Worm (Caenorhabditis elegans): Measurements from ENCODE around the gene K07E12.2.

K07E12.2 gene

DNA sequence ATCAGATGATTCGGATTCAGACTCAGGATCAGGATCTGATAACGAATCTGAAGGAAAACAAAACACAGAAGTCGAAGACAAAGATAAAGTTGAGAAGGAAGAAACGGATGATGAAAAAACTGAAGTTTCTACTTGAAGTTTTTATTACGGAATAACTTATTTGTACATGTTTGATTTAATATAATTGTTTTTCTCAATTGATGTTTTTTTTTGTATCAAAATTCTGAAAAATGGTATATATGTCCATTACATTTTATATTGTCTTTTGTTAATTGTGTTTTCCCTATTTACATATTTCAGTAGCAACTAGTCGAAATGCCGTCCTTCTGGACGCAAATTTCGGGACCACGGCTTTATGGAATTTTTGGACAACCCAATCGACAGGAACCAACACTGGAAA, 14.0 kb upstream of the K07E12.2 start, which contains the start of gene F37A4.1:
Gene F37A4.1, plus strand, starts transcription at position 301 of the 400 bp plus-strand sequence.
- TF ChIP-seq tab-1 (GFP tag; IDR thresholded peaks at IDR 0.05) (no peak), flt-1 (GFP tag; IDR thresholded peaks at IDR 0.05) (no peak), ztf-23 (GFP tag; IDR thresholded peaks at IDR 0.05) (no peak), ref-1 (GFP tag; conservative IDR thresholded peaks at IDR 0.05) (no peak), cog-1 (tag; optimal IDR thresholded peaks at IDR 0.05) (no peak)

DNA sequence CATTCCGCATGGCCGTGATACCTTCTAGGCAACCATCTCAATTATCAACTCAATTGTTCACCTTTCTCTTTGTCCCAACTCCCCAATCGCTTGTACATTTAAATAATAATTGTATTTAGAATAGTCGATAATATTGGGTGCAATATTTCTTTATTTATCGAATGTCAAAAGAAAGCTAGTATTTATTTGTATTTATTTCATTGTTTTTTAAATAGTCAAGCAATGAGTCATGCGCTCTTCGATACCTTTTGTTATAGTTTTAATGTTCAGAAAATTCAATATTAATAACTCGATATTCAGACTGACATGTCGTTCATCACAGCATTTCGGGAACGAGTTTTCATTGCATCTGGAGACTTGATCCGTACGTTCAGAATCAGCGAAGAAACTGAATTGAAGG, 11.6 kb upstream of the K07E12.2 start, which contains the start of gene wdr-4:
Gene wdr-4, plus strand, starts transcription at position 301 of the 400 bp plus-strand sequence.
- TF ChIP-seq tab-1 (GFP tag; IDR thresholded peaks at IDR 0.05) (no peak), ref-1 (GFP tag; conservative IDR thresholded peaks at IDR 0.05) (no peak), ztf-29 (GFP tag; IDR thresholded peaks at IDR 0.05) (no peak), T22C8.4 (GFP tag; IDR thresholded peaks at IDR 0.05) (no peak), med-1 (GFP tag; optimal IDR thresholded peaks at IDR 0.05; ENCODE audit: insufficient read depth) (no peak)

DNA sequence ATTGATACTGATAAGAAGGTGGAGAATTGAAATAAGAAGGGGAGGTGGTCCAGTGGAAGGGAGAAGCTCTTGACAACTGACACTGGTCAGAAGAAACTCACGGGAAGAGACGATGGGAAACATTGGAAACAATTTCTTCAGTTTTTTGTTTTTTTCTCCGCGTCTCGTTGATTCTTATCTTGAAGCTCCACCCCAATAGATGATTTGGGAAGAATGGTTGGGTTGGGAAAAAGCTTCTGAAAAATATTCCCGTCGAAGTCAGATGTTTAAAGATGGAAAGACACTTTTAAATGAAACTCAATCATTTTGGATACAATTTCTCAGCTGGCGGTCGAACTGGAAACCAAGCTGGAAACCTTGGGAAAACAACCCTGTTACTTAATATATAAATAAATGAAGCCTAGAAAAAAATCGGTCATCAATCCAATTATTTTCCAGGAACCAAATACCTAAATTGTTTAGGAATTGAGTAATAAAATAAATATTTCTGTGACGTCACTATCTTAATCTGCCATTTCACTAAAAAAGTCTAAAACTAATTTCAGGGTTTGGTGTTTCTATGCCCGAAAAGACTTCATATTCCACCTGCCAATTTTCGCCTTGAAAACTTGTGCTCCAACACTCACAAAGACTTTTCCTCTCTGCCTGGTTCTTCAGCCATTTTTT, 6.8 kb upstream of the K07E12.2 start, which contains the start of the genes Y102E9.5 and odr-4:
Gene Y102E9.5, minus strand, starts transcription at position 101 of the 666 bp plus-strand sequence.
Gene odr-4, plus strand, starts transcription at position 616 of the 666 bp plus-strand sequence.
- TF ChIP-seq T22C8.4 (GFP tag; IDR thresholded peaks at IDR 0.05) (no peak), ztf-23 (GFP tag; IDR thresholded peaks at IDR 0.05) (no peak), tab-1 (GFP tag; IDR thresholded peaks at IDR 0.05) (no peak), ztf-29 (GFP tag; IDR thresholded peaks at IDR 0.05) (no peak), klf-2 (GFP tag; conservative IDR thresholded peaks at IDR 0.05) (no peak), ref-1 (GFP tag; conservative IDR thresholded peaks at IDR 0.05) (no peak), cog-1 (tag; optimal IDR thresholded peaks at IDR 0.05) (no peak), flt-1 (GFP tag; IDR thresholded peaks at IDR 0.05) (no peak), med-1 (GFP tag; optimal IDR thresholded peaks at IDR 0.05; ENCODE audit: insufficient read depth) (no peak)

DNA sequence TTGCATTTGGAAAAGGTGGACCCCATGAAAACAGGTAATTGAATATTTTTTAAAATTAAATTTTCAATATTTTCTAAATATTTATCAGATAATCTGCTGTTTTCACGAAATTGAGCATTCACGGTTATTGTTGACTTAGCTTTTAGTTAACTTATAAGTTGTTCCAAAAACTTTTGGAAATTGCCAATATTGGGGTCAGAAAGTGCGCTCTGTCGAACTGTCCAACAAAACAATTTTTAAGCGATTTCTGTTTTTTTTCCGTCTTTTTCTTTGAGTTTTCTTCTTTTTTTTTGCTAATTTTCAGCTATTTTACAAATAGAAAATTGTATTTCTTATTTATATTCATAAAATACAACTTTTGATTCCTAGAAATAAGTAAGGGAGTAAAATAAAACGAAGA, 5.8 kb upstream of the K07E12.2 start:
- TF ChIP-seq ztf-23 (GFP tag; IDR thresholded peaks at IDR 0.05) (no peak), flt-1 (GFP tag; IDR thresholded peaks at IDR 0.05) (no peak)

DNA sequence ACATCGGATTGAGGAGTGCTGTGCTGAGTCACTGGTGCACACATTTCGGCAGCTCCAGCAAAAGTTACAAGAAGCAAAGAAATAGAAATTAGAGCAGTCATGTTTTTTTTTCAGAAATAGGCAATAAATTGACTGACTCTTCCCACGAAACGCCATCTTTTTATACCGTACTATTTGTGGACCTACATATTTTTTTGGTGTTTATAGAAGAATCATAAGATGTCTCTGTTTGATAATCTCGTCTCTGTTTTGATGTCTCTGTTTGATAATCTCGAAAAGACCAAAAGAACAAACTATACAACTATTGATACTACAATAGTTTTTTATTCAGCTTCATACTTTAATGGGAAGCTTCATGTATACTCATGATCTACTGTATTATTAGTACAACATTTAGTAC, 2.7 kb upstream of the K07E12.2 start, which contains the start of gene Y102E9.3:
Gene Y102E9.3, minus strand, starts transcription at position 101 of the 400 bp plus-strand sequence.
- TF ChIP-seq med-1 (GFP tag; optimal IDR thresholded peaks at IDR 0.05; ENCODE audit: insufficient read depth) (no peak), cog-1 (tag; optimal IDR thresholded peaks at IDR 0.05) (no peak), ref-1 (GFP tag; conservative IDR thresholded peaks at IDR 0.05) (no peak), klf-2 (GFP tag; conservative IDR thresholded peaks at IDR 0.05) (no peak), ztf-29 (GFP tag; IDR thresholded peaks at IDR 0.05) (no peak), T22C8.4 (GFP tag; IDR thresholded peaks at IDR 0.05) (no peak), flt-1 (GFP tag; IDR thresholded peaks at IDR 0.05) (no peak), tab-1 (GFP tag; IDR thresholded peaks at IDR 0.05) (no peak), ztf-23 (GFP tag; IDR thresholded peaks at IDR 0.05) (no peak)

DNA sequence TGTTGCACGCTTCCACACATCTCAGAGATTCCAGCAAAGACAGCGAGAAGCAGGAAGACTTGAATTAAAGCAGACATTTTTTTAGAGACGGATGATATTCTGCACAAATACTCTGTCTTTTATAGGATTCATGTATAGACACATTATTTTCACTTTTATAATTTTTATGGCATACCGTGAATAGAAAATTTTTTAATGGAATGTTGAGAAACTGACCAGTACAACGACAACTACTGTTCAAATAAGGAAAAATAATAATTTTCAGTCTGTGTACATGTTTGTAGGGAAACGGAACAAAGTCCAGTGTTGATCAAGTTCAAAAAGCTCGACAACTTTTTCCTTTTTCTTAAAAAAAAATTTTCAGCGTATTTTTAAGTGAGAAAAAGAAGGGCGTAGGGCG, 505 bp upstream of the K07E12.2 start, which contains the start of gene Y102E9.6:
Gene Y102E9.6, minus strand, starts transcription at position 101 of the 400 bp plus-strand sequence.
- TF ChIP-seq ref-1 (GFP tag; conservative IDR thresholded peaks at IDR 0.05) (no peak), ztf-23 (GFP tag; IDR thresholded peaks at IDR 0.05) (no peak), klf-2 (GFP tag; conservative IDR thresholded peaks at IDR 0.05) (no peak), med-1 (GFP tag; optimal IDR thresholded peaks at IDR 0.05; ENCODE audit: insufficient read depth) (no peak), flt-1 (GFP tag; IDR thresholded peaks at IDR 0.05) (no peak), ztf-29 (GFP tag; IDR thresholded peaks at IDR 0.05) (no peak), T22C8.4 (GFP tag; IDR thresholded peaks at IDR 0.05) (no peak), tab-1 (GFP tag; IDR thresholded peaks at IDR 0.05) (no peak), cog-1 (tag; optimal IDR thresholded peaks at IDR 0.05) (no peak)

DNA sequence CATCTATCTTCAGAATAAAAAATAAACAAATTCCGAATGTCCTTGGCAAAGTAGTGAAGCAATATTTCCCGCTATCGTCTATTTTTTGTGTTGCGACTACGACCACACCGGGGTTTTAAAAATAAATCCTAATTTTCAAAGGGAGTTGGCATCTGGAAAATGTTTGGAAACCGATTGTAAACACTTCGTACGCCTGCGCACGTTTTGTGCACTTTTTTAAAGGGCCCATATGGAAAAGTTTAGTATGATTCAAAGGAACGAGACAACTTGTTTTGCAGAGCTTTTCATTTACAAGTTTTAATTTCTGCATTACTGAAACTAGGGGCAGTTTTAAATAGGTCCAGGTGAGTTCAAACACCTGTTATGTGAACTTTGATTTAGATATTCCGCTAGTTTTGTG, 3.0 kb downstream of the K07E12.2 start:
- TF ChIP-seq flt-1 (GFP tag; IDR thresholded peaks at IDR 0.05) (no peak), tab-1 (GFP tag; IDR thresholded peaks at IDR 0.05) (no peak), cog-1 (tag; optimal IDR thresholded peaks at IDR 0.05) (no peak), ref-1 (GFP tag; conservative IDR thresholded peaks at IDR 0.05) (no peak), ztf-29 (GFP tag; IDR thresholded peaks at IDR 0.05) (no peak), med-1 (GFP tag; optimal IDR thresholded peaks at IDR 0.05; ENCODE audit: insufficient read depth) (no peak), ztf-23 (GFP tag; IDR thresholded peaks at IDR 0.05) (no peak), klf-2 (GFP tag; conservative IDR thresholded peaks at IDR 0.05) (no peak), T22C8.4 (GFP tag; IDR thresholded peaks at IDR 0.05) (no peak)

DNA sequence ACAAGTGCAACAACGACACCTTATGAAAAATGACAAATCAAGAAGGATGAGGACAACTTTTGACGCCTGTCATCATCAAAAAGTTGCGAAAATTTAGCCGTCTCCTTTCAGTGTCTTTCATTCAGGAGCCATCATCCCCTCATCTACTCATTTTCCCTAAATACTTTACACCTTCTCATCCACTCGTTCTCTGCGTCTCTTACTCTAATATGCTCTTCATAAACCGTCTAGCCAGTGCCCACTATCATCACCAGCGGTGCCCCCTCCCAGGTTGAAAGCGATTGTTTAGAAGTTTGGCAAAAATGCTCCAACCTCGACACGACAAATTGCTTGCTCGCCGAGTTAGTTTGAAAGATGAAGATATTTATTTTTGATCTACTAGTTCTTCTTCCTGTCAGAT, 5.5 kb downstream of the K07E12.2 start:
- TF ChIP-seq klf-2 (GFP tag; conservative IDR thresholded peaks at IDR 0.05) (0 out of 2 replicates have a peak, but pooled peaks have one; percentile 41), cog-1 (tag; optimal IDR thresholded peaks at IDR 0.05) (no peak), ztf-29 (GFP tag; IDR thresholded peaks at IDR 0.05) (no peak), med-1 (GFP tag; optimal IDR thresholded peaks at IDR 0.05; ENCODE audit: insufficient read depth) (no peak), ref-1 (GFP tag; conservative IDR thresholded peaks at IDR 0.05) (no peak)

DNA sequence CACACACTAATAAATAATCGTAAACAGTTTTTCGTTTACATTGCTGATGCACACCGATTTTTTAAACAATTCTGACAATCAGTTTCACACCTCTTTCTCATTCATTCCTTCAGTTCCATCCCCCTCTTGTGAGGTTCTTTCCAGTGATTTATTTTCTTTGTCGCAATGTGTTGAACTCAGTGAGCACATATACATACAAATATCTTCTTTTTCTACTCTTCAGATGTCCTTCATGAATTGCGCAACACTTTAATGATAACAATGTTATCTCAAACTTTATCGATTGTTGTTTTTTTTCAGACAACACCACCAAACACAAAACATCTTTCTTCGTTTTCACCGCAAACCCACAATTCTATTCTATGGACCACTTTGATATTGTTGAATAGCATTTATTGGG, 8.9 kb downstream of the K07E12.2 start, which contains the start of gene dig-1:
Gene dig-1, plus strand, starts transcription at position 301 of the 400 bp plus-strand sequence.
- no peak for TF ChIP-seq cog-1 (tag; optimal IDR thresholded peaks at IDR 0.05)
- TF ChIP-seq tab-1 (GFP tag; IDR thresholded peaks at IDR 0.05) = no peak
- TF ChIP-seq flt-1 (GFP tag; IDR thresholded peaks at IDR 0.05) = no peak
- TF ChIP-seq med-1 (GFP tag; optimal IDR thresholded peaks at IDR 0.05; ENCODE audit: insufficient read depth) = no peak
- TF ChIP-seq ref-1 (GFP tag; conservative IDR thresholded peaks at IDR 0.05) = no peak
- TF ChIP-seq ztf-23 (GFP tag; IDR thresholded peaks at IDR 0.05) = no peak
- TF ChIP-seq ztf-29 (GFP tag; IDR thresholded peaks at IDR 0.05) = no peak
- TF ChIP-seq T22C8.4 (GFP tag; IDR thresholded peaks at IDR 0.05) = no peak
- no peak for TF ChIP-seq klf-2 (GFP tag; conservative IDR thresholded peaks at IDR 0.05)

DNA sequence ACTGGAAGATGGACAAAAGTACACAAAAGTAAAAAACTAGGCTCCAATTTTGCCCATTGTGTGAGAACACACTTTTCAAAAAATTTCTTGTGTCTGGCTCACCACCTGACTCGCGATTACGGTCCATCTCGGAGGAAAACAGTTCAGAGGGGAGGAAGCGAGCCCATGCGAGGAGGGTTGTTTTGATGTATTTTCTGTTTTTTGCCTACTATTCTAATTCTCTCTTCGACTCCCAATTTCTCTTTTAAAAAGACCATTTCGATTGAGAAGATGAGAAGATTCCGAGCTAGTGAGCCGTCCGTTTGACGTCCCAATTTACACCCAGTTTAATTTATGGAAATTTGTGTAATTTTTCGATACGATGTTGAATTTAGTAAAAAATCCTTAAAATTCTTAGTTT, 9.6 kb downstream of the K07E12.2 start:
- TF ChIP-seq flt-1 (GFP tag; IDR thresholded peaks at IDR 0.05) (no peak), klf-2 (GFP tag; conservative IDR thresholded peaks at IDR 0.05) (no peak), ztf-23 (GFP tag; IDR thresholded peaks at IDR 0.05) (no peak), cog-1 (tag; optimal IDR thresholded peaks at IDR 0.05) (no peak), med-1 (GFP tag; optimal IDR thresholded peaks at IDR 0.05; ENCODE audit: insufficient read depth) (no peak), ref-1 (GFP tag; conservative IDR thresholded peaks at IDR 0.05) (no peak), tab-1 (GFP tag; IDR thresholded peaks at IDR 0.05) (no peak), ztf-29 (GFP tag; IDR thresholded peaks at IDR 0.05) (no peak), T22C8.4 (GFP tag; IDR thresholded peaks at IDR 0.05) (no peak)

All from whole organism, midembryonic.